Worm (Caenorhabditis elegans) whole organism, L3 larva: ENCODE data around the gene W04D12.1.

Experiments used
- R02D3.7 ChIP-seq: fragments of 150-350 bp; optimal IDR thresholded peaks from 2 replicates; lab custom pipeline; 2014; ENCODE audit warnings: missing biosample characterization, missing genetic modification characterization
- elt-3 ChIP-seq, 3 experiments: fragments of 150-350 bp in 1 of 3; sonication (generic microtip) in 2 of 3; optimal IDR thresholded peaks; 2 replicates in 2 of 3; 4 replicates in 1 of 3; lab custom pipeline; 2014 to 2017; ENCODE audit warnings: missing biosample characterization in 3 of 3, missing genetic modification characterization in 3 of 3
- lin-15B ChIP-seq: fragments of 150-350 bp; optimal IDR thresholded peaks from 2 replicates; lab custom pipeline; 2014; ENCODE audit warnings: missing biosample characterization, missing genetic modification characterization
- nhr-77 ChIP-seq: fragments of 150-350 bp; optimal IDR thresholded peaks from 2 replicates; lab custom pipeline; 2014; ENCODE audit warnings: missing biosample characterization, missing genetic modification characterization
- unc-39 ChIP-seq: sonication (generic microtip); optimal IDR thresholded peaks from 4 replicates; lab custom pipeline; 2017; ENCODE audit warnings: missing biosample characterization, missing genetic modification characterization

- TF ChIP-seq R02D3.7 = no peak
- no peak for TF ChIP-seq lin-15B (tag; lab: Kevin White, UChicago)
- no peak for TF ChIP-seq unc-39 (tag; lab: Kevin White, UChicago)
- TF ChIP-seq nhr-77 (tag; lab: Kevin White, UChicago) = no peak
- no peak for TF ChIP-seq elt-3 (tag; optimal IDR thresholded peaks at IDR 0.05; lab: Kevin White, UChicago)
These were observed 38.0 kb upstream of the W04D12.1 start, which contains the start of gene ceh-10 for ce11 chrIII:5798747-5799146.
